Fruit fly (Drosophila melanogaster): ENCODE results near the gene verm.

- TF ChIP-seq ttk (optimal IDR thresholded peaks at IDR 0.05) (no peak), Myc (optimal IDR thresholded peaks at IDR 0.05) (no peak), psq (optimal IDR thresholded peaks at IDR 0.05) (no peak), h (optimal IDR thresholded peaks at IDR 0.05) (no peak), Sin3A (optimal IDR thresholded peaks at IDR 0.05) (no peak)
Measured at dm6 chr3L:19676050-19676449, 19.0 kb downstream of the verm start.

Data from Kc167 (cell line).